Worm (Caenorhabditis elegans) whole organism, midembryonic: ENCODE results near the gene his-4.
A peak's percentile ranks its signal among the peaks of the same experiment; 100 is the strongest.

Experiments used
- T22C8.4 ChIP-seq: fragments of 200-800 bp; sonication (Bioruptor generic); IDR thresholded peaks from 2 replicates; pipeline ENCODE4 v1.3.6; 2022; ENCODE audit warnings: missing genetic modification characterization, missing compliant biosample characterization
- cog-1 ChIP-seq: sonication (generic microtip); optimal IDR thresholded peaks from 2 replicates; lab custom pipeline; 2016; ENCODE audit warnings: missing genetic modification characterization, missing compliant biosample characterization
- flt-1 ChIP-seq: fragments of 200-800 bp; sonication (Bioruptor generic); IDR thresholded peaks from 2 replicates; pipeline ENCODE4 v1.3.6; 2022; ENCODE audit warnings: missing genetic modification characterization, missing compliant biosample characterization
- klf-2 ChIP-seq: fragments of 200-800 bp; sonication (Bioruptor generic); conservative IDR thresholded peaks from 2 replicates; pipeline ENCODE4 v1.3.6; 2022; ENCODE audit warnings: missing genetic modification reagents, missing genetic modification characterization, missing compliant biosample characterization
- med-1 ChIP-seq: sonication (generic microtip); optimal IDR thresholded peaks from 2 replicates; lab custom pipeline; 2017; ENCODE audit warnings: missing genetic modification characterization, mild to moderate bottlenecking, missing compliant biosample characterization, antibody characterized with exemption, missing genetic modification reagents; ENCODE audit not compliant: insufficient read depth
- ref-1 ChIP-seq: fragments of 200-800 bp; sonication (Bioruptor generic); conservative IDR thresholded peaks from 2 replicates; pipeline ENCODE4 v1.3.6; 2022; ENCODE audit warnings: missing genetic modification reagents, missing genetic modification characterization, missing compliant biosample characterization
- tab-1 ChIP-seq: fragments of 200-800 bp; sonication (Bioruptor generic); IDR thresholded peaks from 2 replicates; pipeline ENCODE4 v1.3.6; 2022; ENCODE audit warnings: missing genetic modification characterization, missing compliant biosample characterization
- ztf-23 ChIP-seq: fragments of 200-800 bp; sonication (Bioruptor generic); IDR thresholded peaks from 2 replicates; pipeline ENCODE4 v1.3.6; 2022; ENCODE audit warnings: missing genetic modification reagents, missing genetic modification characterization, missing compliant biosample characterization
- ztf-29 ChIP-seq: fragments of 200-800 bp; sonication (Bioruptor generic); IDR thresholded peaks from 2 replicates; pipeline ENCODE4 v1.3.6; 2022; ENCODE audit warnings: missing genetic modification reagents, missing genetic modification characterization, missing compliant biosample characterization

The his-4 gene

DNA sequence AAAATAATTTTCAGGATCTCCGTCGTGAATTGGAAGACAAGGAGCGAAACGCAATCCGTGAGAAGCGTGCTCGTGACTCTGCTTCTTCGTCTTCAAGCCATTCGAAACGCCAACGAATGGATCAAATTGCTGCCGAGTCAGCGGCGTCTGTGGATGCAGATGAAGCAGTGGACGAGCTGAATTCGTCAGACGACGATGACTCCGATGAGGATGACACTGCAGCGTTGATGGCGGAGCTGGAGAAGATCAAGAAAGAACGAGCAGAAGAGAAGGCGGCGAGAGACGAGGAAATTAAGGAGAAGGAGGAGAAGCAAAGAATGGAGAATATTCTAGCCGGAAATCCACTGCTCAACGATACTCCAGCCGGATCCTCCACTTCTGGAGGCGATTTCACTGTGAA, 16.8 kb downstream of the his-4 start:
- no peak for TF ChIP-seq T22C8.4 (GFP tag; lab: Robert Waterston, UW)
- no peak for TF ChIP-seq ztf-23 (GFP tag; lab: Robert Waterston, UW)
- no peak for TF ChIP-seq tab-1 (GFP tag; lab: Robert Waterston, UW)
- no peak for TF ChIP-seq klf-2 (GFP tag; lab: Robert Waterston, UW)
- no peak for TF ChIP-seq ztf-29 (GFP tag; lab: Robert Waterston, UW)
- TF ChIP-seq cog-1 = no peak
- TF ChIP-seq ref-1 (GFP tag; lab: Robert Waterston, UW) = no peak
- TF ChIP-seq med-1 (GFP tag; lab: Kevin White, UChicago) = no peak
- TF ChIP-seq flt-1 (GFP tag; lab: Robert Waterston, UW) = no peak

DNA sequence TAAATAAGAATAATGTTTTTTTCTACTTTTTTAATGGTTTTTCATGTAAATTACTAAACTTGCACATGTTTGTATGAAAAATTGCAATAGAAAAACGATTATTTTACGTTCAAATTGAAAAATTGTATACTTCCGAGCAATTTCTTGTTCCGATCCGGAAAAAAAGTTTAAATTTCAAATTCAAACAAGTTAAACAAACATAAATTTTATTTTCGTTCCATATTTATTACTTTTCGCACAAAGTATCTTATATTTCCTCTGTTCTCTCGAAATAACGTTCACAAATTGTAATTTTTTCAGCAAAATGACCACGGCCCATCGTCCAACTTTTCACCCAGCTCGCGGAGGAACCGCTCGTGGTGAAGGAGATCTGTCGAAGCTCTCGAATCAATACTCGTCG, 17.3 kb downstream of the his-4 start, which contains the start of gene cwc-15:
Gene cwc-15, plus strand, starts transcription at position 301 of the 400 bp plus-strand sequence.
- TF ChIP-seq ref-1 (GFP tag; lab: Robert Waterston, UW) (no peak), ztf-23 (GFP tag; lab: Robert Waterston, UW) (no peak), med-1 (GFP tag; lab: Kevin White, UChicago) (no peak), ztf-29 (GFP tag; lab: Robert Waterston, UW) (no peak), flt-1 (GFP tag; lab: Robert Waterston, UW) (no peak)

DNA sequence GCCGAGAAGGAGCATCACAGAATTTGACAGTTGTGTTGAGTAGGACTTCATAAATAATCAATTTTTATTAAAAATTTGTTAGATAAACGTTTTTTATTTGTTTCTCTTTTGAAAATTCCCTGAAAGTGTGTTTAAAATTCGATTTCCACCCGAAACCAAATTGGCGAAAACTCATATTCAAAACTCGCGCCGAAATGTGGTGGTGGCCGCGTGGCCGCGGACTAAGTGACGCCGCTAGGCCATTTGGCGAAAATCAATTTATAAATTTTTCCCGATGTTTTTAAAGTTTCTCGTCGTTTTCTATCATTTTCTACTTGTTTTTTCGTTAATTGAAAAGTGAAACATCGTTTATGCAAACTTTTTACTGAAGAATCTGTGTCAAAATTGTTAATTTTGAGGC, 17.7 kb downstream of the his-4 start:
- TF ChIP-seq med-1 (GFP tag; lab: Kevin White, UChicago) (no peak), cog-1 (peak; percentile 30), ref-1 (GFP tag; lab: Robert Waterston, UW) (no peak), ztf-23 (GFP tag; lab: Robert Waterston, UW) (0 out of 2 replicates have a peak, but pooled peaks have one; percentile 40), tab-1 (GFP tag; lab: Robert Waterston, UW) (no peak), flt-1 (GFP tag; lab: Robert Waterston, UW) (peak; percentile 61)

DNA sequence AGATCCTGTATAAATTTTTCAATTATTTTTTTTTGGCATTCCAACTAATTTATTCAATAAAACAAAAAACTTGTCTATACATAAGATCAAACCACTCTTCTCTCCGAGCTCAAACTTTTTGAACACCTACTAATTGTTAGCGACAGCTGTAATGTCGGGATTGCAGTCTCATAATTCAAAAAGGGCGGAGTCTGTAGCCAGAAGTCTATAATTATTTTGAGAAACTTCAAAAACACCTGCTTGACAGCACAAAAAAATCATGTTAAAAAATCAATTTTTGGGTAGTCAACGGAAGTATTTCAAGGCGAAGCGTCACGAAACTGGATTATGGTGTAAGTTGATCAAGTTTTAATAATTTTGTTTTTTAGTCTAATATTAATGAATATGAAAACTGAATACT, 20.3 kb downstream of the his-4 start, which contains the start of gene srx-44:
Gene srx-44, plus strand, starts transcription at position 301 of the 400 bp plus-strand sequence.
- no peak for TF ChIP-seq ztf-29 (GFP tag; lab: Robert Waterston, UW)
- TF ChIP-seq ztf-23 (GFP tag; lab: Robert Waterston, UW) = no peak
- no peak for TF ChIP-seq flt-1 (GFP tag; lab: Robert Waterston, UW)

DNA sequence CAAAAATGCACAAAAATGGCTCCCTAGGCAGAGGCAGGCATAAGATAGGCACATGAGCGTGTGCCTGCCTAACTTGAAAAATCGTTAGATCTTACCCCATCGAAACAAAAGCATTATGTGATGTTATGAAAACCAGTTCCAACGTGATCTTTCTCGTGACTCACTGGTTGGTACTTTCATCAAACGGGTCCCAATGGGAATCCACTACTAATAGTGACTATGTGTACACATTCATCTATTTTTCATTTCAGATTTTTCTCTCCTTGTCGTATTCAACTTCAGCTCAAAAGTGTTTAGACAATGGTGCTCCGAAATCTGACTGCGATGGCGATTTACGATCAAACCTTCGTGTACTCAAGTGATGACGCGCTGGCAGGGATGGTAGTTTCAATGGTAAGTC, 22.6 kb downstream of the his-4 start, which contains the start of gene srx-43:
Gene srx-43, plus strand, starts transcription at position 301 of the 400 bp plus-strand sequence.
- no peak for TF ChIP-seq klf-2 (GFP tag; lab: Robert Waterston, UW)
- no peak for TF ChIP-seq med-1 (GFP tag; lab: Kevin White, UChicago)
- no peak for TF ChIP-seq flt-1 (GFP tag; lab: Robert Waterston, UW)
- TF ChIP-seq tab-1 (GFP tag; lab: Robert Waterston, UW) = no peak
- no peak for TF ChIP-seq cog-1
- TF ChIP-seq ref-1 (GFP tag; lab: Robert Waterston, UW) = no peak
- no peak for TF ChIP-seq T22C8.4 (GFP tag; lab: Robert Waterston, UW)
- TF ChIP-seq ztf-29 (GFP tag; lab: Robert Waterston, UW) = no peak
- TF ChIP-seq ztf-23 (GFP tag; lab: Robert Waterston, UW) = no peak

DNA sequence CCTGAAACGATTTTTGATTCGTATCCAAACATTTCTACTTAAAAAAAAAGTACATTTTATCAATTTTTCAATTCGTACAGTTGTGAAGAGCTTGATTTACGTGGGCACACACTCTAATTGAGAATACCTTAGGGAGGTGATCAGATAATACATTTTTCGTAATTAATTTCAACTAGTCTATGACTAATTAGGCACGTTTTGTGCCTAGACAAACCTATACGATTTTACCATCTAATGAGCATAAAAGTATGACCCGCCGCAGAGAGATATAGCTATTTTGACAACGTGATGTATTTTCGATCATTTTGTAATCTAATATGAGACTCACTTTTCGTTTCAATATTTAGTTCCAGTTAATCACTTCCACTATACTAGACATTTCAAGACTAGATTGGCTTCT, 23.3 kb downstream of the his-4 start:
- TF ChIP-seq T22C8.4 (GFP tag; lab: Robert Waterston, UW) (no peak), cog-1 (no peak), ztf-23 (GFP tag; lab: Robert Waterston, UW) (no peak), klf-2 (GFP tag; lab: Robert Waterston, UW) (no peak), flt-1 (GFP tag; lab: Robert Waterston, UW) (no peak), med-1 (GFP tag; lab: Kevin White, UChicago) (no peak), tab-1 (GFP tag; lab: Robert Waterston, UW) (no peak), ref-1 (GFP tag; lab: Robert Waterston, UW) (no peak), ztf-29 (GFP tag; lab: Robert Waterston, UW) (no peak)

DNA sequence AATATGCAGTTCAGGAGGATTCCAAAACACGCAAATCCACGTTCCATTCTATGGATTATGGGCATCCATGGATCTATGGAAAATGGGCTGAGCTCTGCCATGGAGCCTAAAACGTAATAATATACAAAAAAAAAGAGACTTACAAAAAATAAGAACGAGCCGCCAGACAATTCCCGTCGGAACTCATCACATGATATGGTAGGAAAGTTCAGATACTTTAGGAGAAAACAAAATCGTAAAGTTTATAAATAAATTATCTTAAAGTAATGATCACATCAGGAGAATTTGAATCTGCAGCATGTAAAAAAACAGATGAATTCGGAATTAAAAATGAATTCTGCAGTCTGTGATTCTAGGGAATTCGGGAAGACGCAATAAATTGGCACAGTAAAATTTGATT, 24.7 kb downstream of the his-4 start, which contains the start of gene str-232:
Gene str-232, minus strand, starts transcription at position 101 of the 400 bp plus-strand sequence.
- TF ChIP-seq flt-1 (GFP tag; lab: Robert Waterston, UW) = no peak

DNA sequence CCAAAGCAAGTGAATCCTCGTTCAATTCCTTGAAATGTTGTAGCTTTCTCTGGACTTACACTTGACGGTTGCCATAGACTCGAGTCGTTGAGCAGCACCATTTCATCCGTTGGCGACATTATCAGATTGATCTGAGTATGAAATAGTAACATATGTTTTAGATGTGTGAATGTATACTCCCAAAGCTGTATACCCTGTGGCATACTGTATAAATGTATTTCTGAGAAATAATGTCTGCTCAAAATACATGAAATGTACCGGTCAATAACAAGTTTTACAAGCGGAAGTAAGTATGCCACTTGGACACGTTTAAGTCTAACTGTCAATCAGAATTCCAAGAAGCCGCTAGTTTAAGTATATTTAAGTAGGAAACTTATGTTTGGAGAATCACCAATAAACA, 30.8 kb downstream of the his-4 start, which contains the start of gene str-233:
Gene str-233, minus strand, starts transcription at position 101 of the 400 bp plus-strand sequence.
- TF ChIP-seq flt-1 (GFP tag; lab: Robert Waterston, UW) (no peak), ztf-29 (GFP tag; lab: Robert Waterston, UW) (no peak)

DNA sequence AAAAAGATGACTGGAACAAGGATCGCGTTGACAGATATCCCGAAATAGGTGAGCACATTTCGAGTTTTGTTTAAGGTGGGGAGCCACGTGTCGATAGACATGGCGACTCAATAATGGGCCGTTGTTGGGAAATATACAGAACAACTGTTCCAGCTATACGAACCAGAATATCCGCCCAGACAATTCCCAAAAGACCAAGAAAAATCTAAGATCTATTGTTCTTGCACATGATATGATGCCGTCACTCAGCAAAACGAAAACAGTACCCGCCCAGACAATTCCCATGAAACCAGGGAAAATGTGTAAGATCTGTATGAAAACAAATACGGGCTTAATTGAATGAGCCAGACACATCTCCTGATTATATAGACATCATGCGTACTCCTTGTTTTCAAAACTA, 32.8 kb downstream of the his-4 start, which contains the start of gene str-231:
Gene str-231, minus strand, starts transcription at position 101 of the 400 bp plus-strand sequence.
- TF ChIP-seq klf-2 (GFP tag; lab: Robert Waterston, UW) = no peak
- TF ChIP-seq ref-1 (GFP tag; lab: Robert Waterston, UW) = no peak
- TF ChIP-seq ztf-29 (GFP tag; lab: Robert Waterston, UW) = no peak
- no peak for TF ChIP-seq tab-1 (GFP tag; lab: Robert Waterston, UW)
- no peak for TF ChIP-seq med-1 (GFP tag; lab: Kevin White, UChicago)
- TF ChIP-seq T22C8.4 (GFP tag; lab: Robert Waterston, UW) = no peak
- TF ChIP-seq cog-1 = no peak
- no peak for TF ChIP-seq flt-1 (GFP tag; lab: Robert Waterston, UW)
- TF ChIP-seq ztf-23 (GFP tag; lab: Robert Waterston, UW) = no peak

DNA sequence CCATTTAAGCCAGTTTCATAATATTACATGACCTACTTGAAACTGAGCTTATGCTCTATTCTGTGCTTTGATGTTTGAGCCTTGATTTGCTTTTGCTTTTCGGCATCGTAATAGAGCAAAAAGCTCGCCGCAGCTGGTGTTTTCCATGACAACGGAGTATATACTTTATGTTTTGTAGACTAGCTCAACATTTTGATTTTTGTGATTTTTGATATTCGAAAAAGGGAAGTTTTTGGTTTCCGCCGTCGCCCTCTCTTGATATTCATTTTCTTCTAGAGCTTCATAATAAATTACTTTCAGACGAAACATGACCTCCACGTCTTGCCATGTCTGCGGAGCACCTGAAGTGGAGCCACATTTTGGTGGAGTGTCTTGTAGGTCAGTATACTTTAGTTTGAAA, 38.0 kb downstream of the his-4 start, which contains the start of gene nhr-63:
Gene nhr-63, plus strand, starts transcription at position 301 of the 400 bp plus-strand sequence.
- TF ChIP-seq klf-2 (GFP tag; lab: Robert Waterston, UW) (no peak), tab-1 (GFP tag; lab: Robert Waterston, UW) (no peak), ref-1 (GFP tag; lab: Robert Waterston, UW) (no peak)
